Worm (Caenorhabditis elegans) whole organism, L4 larva: ENCODE data around the gene srm-6.

Experiments
- R02D3.7 ChIP-seq: fragments of 150-350 bp; sonication (generic microtip); optimal IDR thresholded peaks from 3 replicates; lab custom pipeline; 2014; ENCODE audit warnings: missing biosample characterization, missing genetic modification characterization
- Y75B8A.6 ChIP-seq: fragments of 200-800 bp; sonication (Bioruptor generic); IDR thresholded peaks from 2 replicates; pipeline ENCODE4 v1.3.6; 2022; ENCODE audit warnings: missing genetic modification reagents, missing genetic modification characterization, missing compliant biosample characterization
- ZK337.2 ChIP-seq: fragments of 200-800 bp; sonication (Bioruptor generic); IDR thresholded peaks from 2 replicates; pipeline ENCODE4 v1.3.6; 2022; ENCODE audit warnings: missing genetic modification reagents, missing genetic modification characterization, missing compliant biosample characterization
- ZK546.5 ChIP-seq, 2 experiments: sonication (generic microtip); optimal IDR thresholded peaks; 2 replicates each; lab custom pipeline; 2017; ENCODE audit warnings: missing biosample characterization in 2 of 2, missing genetic modification characterization in 2 of 2
- ama-1 ChIP-seq: fragments of 150-350 bp; optimal IDR thresholded peaks from 2 replicates; lab custom pipeline; 2014; ENCODE audit warnings: inconsistent platforms, mixed read lengths
- arid-1 ChIP-seq: fragments of 200-800 bp; sonication (Bioruptor generic); conservative IDR thresholded peaks from 2 replicates; pipeline ENCODE4 v1.3.6; 2022; ENCODE audit warnings: missing genetic modification reagents, missing genetic modification characterization, missing compliant biosample characterization
- attf-4 ChIP-seq: sonication (generic microtip); optimal IDR thresholded peaks from 3 replicates; lab custom pipeline; 2017; ENCODE audit warnings: missing biosample characterization, missing genetic modification characterization
- ceh-20 ChIP-seq: fragments of 200-800 bp; sonication (Bioruptor generic); IDR thresholded peaks from 2 replicates; pipeline ENCODE4 v1.3.6; 2022; ENCODE audit warnings: missing genetic modification reagents, missing genetic modification characterization, missing compliant biosample characterization
- ceh-32 ChIP-seq: sonication (generic microtip); optimal IDR thresholded peaks from 2 replicates; lab custom pipeline; 2016; ENCODE audit warnings: mild to moderate bottlenecking, missing genetic modification characterization, missing compliant biosample characterization; ENCODE audit not compliant: poor library complexity
- ceh-44 ChIP-seq: fragments of 200-800 bp; sonication (Bioruptor generic); IDR thresholded peaks from 2 replicates; pipeline ENCODE4 v1.3.6; 2022; ENCODE audit warnings: missing genetic modification reagents, missing genetic modification characterization, missing compliant biosample characterization
- cey-2 ChIP-seq: sonication (generic microtip); optimal IDR thresholded peaks from 3 replicates; lab custom pipeline; 2017; ENCODE audit warnings: missing genetic modification characterization, mild to moderate bottlenecking, missing compliant biosample characterization, antibody characterized with exemption, borderline replicate concordance; ENCODE audit not compliant: insufficient read depth
- ctbp-1 ChIP-seq: fragments of 200-800 bp; sonication (Bioruptor generic); IDR thresholded peaks from 2 replicates; pipeline ENCODE4 v1.3.6; 2022; ENCODE audit warnings: missing genetic modification reagents, missing genetic modification characterization, missing compliant biosample characterization
- dmd-6 ChIP-seq: fragments of 200-800 bp; sonication (Bioruptor generic); IDR thresholded peaks from 2 replicates; pipeline ENCODE4 v1.3.6; 2022; ENCODE audit warnings: missing genetic modification reagents, missing genetic modification characterization, missing compliant biosample characterization
- duxl-1 ChIP-seq: sonication (generic microtip); optimal IDR thresholded peaks from 2 replicates; lab custom pipeline; 2016; ENCODE audit warnings: mild to moderate bottlenecking, missing genetic modification characterization, moderate library complexity, missing compliant biosample characterization; ENCODE audit not compliant: poor library complexity
- egl-43 ChIP-seq: fragments of 200-800 bp; sonication (Bioruptor generic); IDR thresholded peaks from 2 replicates; pipeline ENCODE4 v1.3.6; 2022; ENCODE audit warnings: missing genetic modification reagents, missing genetic modification characterization, missing compliant biosample characterization
- fkh-10 ChIP-seq: fragments of 150-350 bp; optimal IDR thresholded peaks from 2 replicates; lab custom pipeline; 2014; ENCODE audit warnings: missing biosample characterization, missing genetic modification reagents, missing genetic modification characterization
- hlh-30 ChIP-seq: sonication (generic microtip); optimal IDR thresholded peaks from 2 replicates; lab custom pipeline; 2017; ENCODE audit warnings: antibody characterized with exemption, mild to moderate bottlenecking, missing genetic modification characterization, missing compliant biosample characterization; ENCODE audit not compliant: insufficient read depth
- hmg-1.1 ChIP-seq: fragments of 200-800 bp; sonication (Bioruptor generic); IDR thresholded peaks from 2 replicates; pipeline ENCODE4 v1.3.6; 2022; ENCODE audit warnings: missing genetic modification reagents, missing genetic modification characterization, missing compliant biosample characterization
- lin-15B ChIP-seq: fragments of 150-350 bp; sonication (generic microtip); optimal IDR thresholded peaks from 3 replicates; lab custom pipeline; 2014; ENCODE audit warnings: missing biosample characterization, missing genetic modification characterization
- lsy-2 ChIP-seq, 2 experiments: fragments of 150-350 bp in 1 of 2; sonication (generic microtip) in 1 of 2; optimal IDR thresholded peaks; 2 replicates each; lab custom pipeline; 2014 to 2017; ENCODE audit warnings: missing biosample characterization in 2 of 2, missing genetic modification characterization in 2 of 2
- madf-5 ChIP-seq, 2 experiments: fragments of 200-800 bp; sonication (Bioruptor generic); IDR thresholded peaks; 2 replicates each; pipeline ENCODE4 v1.3.6; 2022; ENCODE audit warnings: missing compliant biosample characterization in 2 of 2, missing genetic modification characterization in 2 of 2
- nhr-102 ChIP-seq: sonication (generic microtip); optimal IDR thresholded peaks from 2 replicates; lab custom pipeline; 2016; ENCODE audit warnings: mild to moderate bottlenecking, missing genetic modification characterization, moderate library complexity, missing compliant biosample characterization
- nhr-111 ChIP-seq: fragments of 200-800 bp; sonication (Bioruptor generic); optimal IDR thresholded peaks from 2 replicates; lab custom pipeline; 2018; ENCODE audit warnings: mild to moderate bottlenecking, missing genetic modification characterization, missing compliant biosample characterization
- nhr-25 ChIP-seq: sonication (generic microtip); optimal IDR thresholded peaks from 2 replicates; lab custom pipeline; 2017; ENCODE audit warnings: missing genetic modification characterization, mild to moderate bottlenecking, missing compliant biosample characterization, antibody characterized with exemption, moderate library complexity, borderline replicate concordance; ENCODE audit not compliant: insufficient read depth
- nhr-28 ChIP-seq: fragments of 150-350 bp; optimal IDR thresholded peaks from 2 replicates; lab custom pipeline; 2014; ENCODE audit warnings: missing biosample characterization, missing genetic modification characterization
- nhr-42 ChIP-seq: fragments of 200-800 bp; sonication (Bioruptor generic); IDR thresholded peaks from 2 replicates; pipeline ENCODE4 v1.3.6; 2022; ENCODE audit warnings: missing genetic modification characterization, missing compliant biosample characterization
- nhr-77 ChIP-seq: fragments of 150-350 bp; optimal IDR thresholded peaks from 2 replicates; lab custom pipeline; 2014; ENCODE audit warnings: missing biosample characterization, missing genetic modification characterization
- pha-4 ChIP-seq, 2 experiments: fragments of 150-350 bp in 1 of 2; fragments of 200-800 bp in 1 of 2; sonication (Bioruptor generic) in 1 of 2; IDR thresholded peaks in 1 of 2; optimal IDR thresholded peaks in 1 of 2; 2 replicates each; pipeline versions ENCODE4 v1.3.6 to Lab custom; 2014 to 2022; ENCODE audit warnings: missing genetic modification characterization in 2 of 2, missing genetic modification reagents in 2 of 2, missing biosample characterization in 1 of 2, missing compliant biosample characterization in 1 of 2
- php-3 ChIP-seq: fragments of 200-800 bp; sonication (Bioruptor generic); IDR thresholded peaks from 2 replicates; pipeline ENCODE4 v1.3.6; 2022; ENCODE audit warnings: missing genetic modification reagents, missing genetic modification characterization, missing compliant biosample characterization
- pqm-1 ChIP-seq: sonication (generic microtip); optimal IDR thresholded peaks from 2 replicates; lab custom pipeline; 2017; ENCODE audit warnings: missing biosample characterization, missing genetic modification characterization
- rbr-2 ChIP-seq: sonication (generic microtip); optimal IDR thresholded peaks from 2 replicates; lab custom pipeline; 2016; ENCODE audit warnings: missing genotype, missing genetic modification characterization, missing compliant biosample characterization
- saeg-2 ChIP-seq: fragments of 200-800 bp; sonication (Bioruptor generic); IDR thresholded peaks from 2 replicates; pipeline ENCODE4 v1.3.6; 2022; ENCODE audit warnings: missing genetic modification reagents, missing genetic modification characterization, missing compliant biosample characterization
- sdz-12 ChIP-seq: fragments of 200-800 bp; sonication (Bioruptor generic); optimal IDR thresholded peaks from 2 replicates; lab custom pipeline; 2018; ENCODE audit warnings: mild to moderate bottlenecking, missing genetic modification characterization, missing compliant biosample characterization
- skn-1 ChIP-seq: fragments of 150-350 bp; optimal IDR thresholded peaks from 2 replicates; lab custom pipeline; 2014; ENCODE audit warnings: missing biosample characterization, missing genetic modification characterization
- snpc-1.2 ChIP-seq: fragments of 200-800 bp; sonication (Bioruptor generic); IDR thresholded peaks from 2 replicates; pipeline ENCODE4 v1.3.6; 2022; ENCODE audit warnings: missing genetic modification reagents, missing genetic modification characterization, missing compliant biosample characterization
- spr-3 ChIP-seq: fragments of 200-800 bp; sonication (Bioruptor generic); optimal IDR thresholded peaks from 2 replicates; lab custom pipeline; 2018; ENCODE audit warnings: mild to moderate bottlenecking, missing genetic modification characterization, missing compliant biosample characterization
- tra-1 ChIP-seq: fragments of 200-800 bp; sonication (Bioruptor generic); IDR thresholded peaks from 2 replicates; pipeline ENCODE4 v1.3.6; 2022; ENCODE audit warnings: missing genetic modification reagents, missing genetic modification characterization, missing compliant biosample characterization
- unc-62 ChIP-seq, 3 experiments: fragments of 150-350 bp in 1 of 3; sonication (generic microtip); optimal IDR thresholded peaks in 2 of 3; peaks in 1 of 3; 1 replicate in 1 of 3; 2 replicates in 2 of 3; lab custom pipeline; 2014 to 2017; ENCODE audit warnings: missing biosample characterization in 3 of 3, missing genetic modification characterization in 3 of 3, missing genetic modification reagents in 3 of 3, missing genotype in 1 of 3
- vab-7 ChIP-seq: fragments of 200-800 bp; sonication (Bioruptor generic); IDR thresholded peaks from 2 replicates; pipeline ENCODE4 v1.3.6; 2022; ENCODE audit warnings: missing genetic modification reagents, missing genetic modification characterization, missing compliant biosample characterization
- zfp-3 ChIP-seq: fragments of 200-800 bp; sonication (Bioruptor generic); conservative IDR thresholded peaks from 2 replicates; pipeline ENCODE4 v1.3.6; 2022; ENCODE audit warnings: missing genetic modification reagents, missing genetic modification characterization, missing compliant biosample characterization
- ztf-11 ChIP-seq: fragments of 150-350 bp; optimal IDR thresholded peaks from 2 replicates; lab custom pipeline; 2014; ENCODE audit warnings: missing biosample characterization, missing genetic modification characterization

srm-6 gene

DNA sequence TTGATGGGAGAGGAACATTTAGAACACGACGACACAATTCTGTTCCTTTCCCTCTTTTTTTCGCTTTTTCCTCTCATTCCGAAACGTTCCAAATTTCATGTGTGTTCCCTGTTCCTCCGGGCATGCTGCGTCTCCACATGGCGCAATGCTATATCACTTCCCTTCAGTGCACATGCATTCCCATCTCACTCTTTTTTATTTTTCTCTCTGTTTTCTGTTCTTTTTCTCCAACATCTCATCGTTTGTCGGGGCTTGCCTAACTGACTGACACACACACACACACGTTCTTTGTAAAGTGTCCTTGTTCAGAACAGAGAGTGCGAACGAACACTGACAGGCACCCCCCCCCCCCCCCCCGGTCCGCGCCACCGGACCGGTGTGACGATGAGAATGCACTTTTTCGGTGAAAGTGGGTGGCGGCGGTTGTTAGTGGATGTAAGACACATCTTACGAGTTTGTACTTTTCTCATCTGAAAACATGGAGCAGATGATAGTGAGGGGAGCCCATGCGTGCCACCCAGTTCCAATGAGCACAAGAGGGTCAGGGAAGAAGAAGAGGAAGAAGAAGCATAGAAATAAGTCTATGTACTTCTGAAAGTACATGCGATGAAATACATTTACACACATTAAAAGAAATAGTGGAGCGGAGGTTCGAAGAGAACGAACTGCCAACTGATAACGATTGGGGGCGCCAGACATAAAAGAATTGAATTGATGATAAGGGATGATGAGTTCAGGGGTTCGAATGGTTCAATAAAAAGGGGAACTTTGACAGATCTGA is 31.7 kb downstream of the srm-6 start (continued):
- TF ChIP-seq ama-1 (lab: Kevin White, UChicago), result no peak
- TF ChIP-seq ztf-11 (tag; lab: Kevin White, UChicago), result no peak
- peak; percentile 62 for TF ChIP-seq hlh-30
- no peak for TF ChIP-seq madf-5 (GFP tag; IDR thresholded peaks at IDR 0.05; lab: Robert Waterston, UW)
- TF ChIP-seq skn-1 (tag; lab: Kevin White, UChicago), result no peak
- TF ChIP-seq R02D3.7 (tag; lab: Kevin White, UChicago), result no peak
- no peak for TF ChIP-seq ZK337.2 (GFP tag; lab: Robert Waterston, UW)
- no peak for TF ChIP-seq zfp-3
- no peak for TF ChIP-seq php-3 (GFP tag; lab: Robert Waterston, UW)
- TF ChIP-seq nhr-28 (tag; lab: Kevin White, UChicago), result peak; percentile 88
- peak; percentile 90 for TF ChIP-seq nhr-25 (tag; lab: Kevin White, UChicago)
- TF ChIP-seq nhr-111 (GFP tag; lab: Kevin White, UChicago), result no peak
- no peak for TF ChIP-seq ZK546.5 (tag; optimal IDR thresholded peaks at IDR 0.05; lab: Kevin White, UChicago)
- TF ChIP-seq spr-3, result no peak
- TF ChIP-seq ctbp-1, result peak; percentile 56; the same call in 1 of the 2 replicates
- no peak for TF ChIP-seq attf-4 (tag; lab: Kevin White, UChicago)
- TF ChIP-seq ceh-32 (tag; lab: Kevin White, UChicago), result no peak
- no peak for TF ChIP-seq snpc-1.2
- no peak for TF ChIP-seq pha-4 (GFP tag; IDR thresholded peaks at IDR 0.05; lab: Robert Waterston, UW)
- no peak for TF ChIP-seq pha-4 (tag; optimal IDR thresholded peaks at IDR 0.05; lab: Kevin White, UChicago)
- no peak for TF ChIP-seq fkh-10 (GFP tag; lab: Kevin White, UChicago)
- peak; percentile 84 for TF ChIP-seq hmg-1.1
- no peak for TF ChIP-seq sdz-12
- TF ChIP-seq duxl-1 (tag; lab: Kevin White, UChicago), result peak; percentile 57
- TF ChIP-seq saeg-2, result no peak
- no peak for TF ChIP-seq lin-15B (tag; lab: Kevin White, UChicago)
- no peak for TF ChIP-seq nhr-77
- no peak for TF ChIP-seq arid-1 (GFP tag; lab: Robert Waterston, UW)
- TF ChIP-seq nhr-42 (GFP tag; lab: Robert Waterston, UW), result no peak
- TF ChIP-seq egl-43 (GFP tag; lab: Robert Waterston, UW), result no peak; the same call in none of the 2 replicates
- peak; percentile 74 for TF ChIP-seq cey-2 (tag; lab: Kevin White, UChicago)
- TF ChIP-seq pqm-1, result peak; percentile 95
- no peak for TF ChIP-seq ceh-44 (GFP tag; lab: Robert Waterston, UW)
- TF ChIP-seq dmd-6, result peak; percentile 66

DNA sequence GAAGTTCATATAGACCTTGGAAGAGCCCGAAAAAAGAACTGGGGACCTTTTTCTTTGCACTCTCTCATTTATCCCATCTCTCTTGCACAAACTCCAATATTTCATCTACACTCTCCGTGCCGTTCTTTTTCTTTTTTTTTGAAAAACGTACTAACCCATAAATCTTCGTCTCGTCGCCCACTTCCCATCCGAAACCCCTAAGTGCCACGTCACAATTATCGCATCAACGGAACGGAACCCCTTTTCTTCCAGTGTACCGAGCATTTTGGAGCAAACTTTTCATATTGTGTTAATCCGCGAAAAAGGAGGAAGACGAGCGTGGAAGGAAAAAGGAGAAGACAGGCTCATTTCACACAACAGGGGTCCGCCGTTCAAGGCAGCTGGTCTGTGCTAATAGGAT is 32.7 kb downstream of the srm-6 start:
- TF ChIP-seq rbr-2 (tag; lab: Kevin White, UChicago), result peak; percentile 22
- TF ChIP-seq lsy-2 (tag; optimal IDR thresholded peaks at IDR 0.05; lab: Kevin White, UChicago), result peak in 1 of 2 experiments; percentile 32
- TF ChIP-seq tra-1, result peak; percentile 43; the same call in 1 of the 2 replicates
- no peak for TF ChIP-seq Y75B8A.6 (GFP tag; lab: Robert Waterston, UW)
- 0 out of 2 replicates have a peak, but pooled peaks have one; percentile 25 for TF ChIP-seq vab-7 (GFP tag; lab: Robert Waterston, UW)
- TF ChIP-seq nhr-102 (tag; lab: Kevin White, UChicago), result no peak
- peak in 1 of 2 experiments; percentile 98 for TF ChIP-seq unc-62 (GFP tag; optimal IDR thresholded peaks at IDR 0.05 in 1 of 2; lab: Kevin White, UChicago)
- TF ChIP-seq unc-62 (tag; optimal IDR thresholded peaks at IDR 0.05; lab: Kevin White, UChicago), result no peak
- TF ChIP-seq ceh-20 (GFP tag; lab: Robert Waterston, UW), result peak; percentile 78
